Worm (Caenorhabditis elegans): Measurements from ENCODE around the gene grl-1.

DNA sequence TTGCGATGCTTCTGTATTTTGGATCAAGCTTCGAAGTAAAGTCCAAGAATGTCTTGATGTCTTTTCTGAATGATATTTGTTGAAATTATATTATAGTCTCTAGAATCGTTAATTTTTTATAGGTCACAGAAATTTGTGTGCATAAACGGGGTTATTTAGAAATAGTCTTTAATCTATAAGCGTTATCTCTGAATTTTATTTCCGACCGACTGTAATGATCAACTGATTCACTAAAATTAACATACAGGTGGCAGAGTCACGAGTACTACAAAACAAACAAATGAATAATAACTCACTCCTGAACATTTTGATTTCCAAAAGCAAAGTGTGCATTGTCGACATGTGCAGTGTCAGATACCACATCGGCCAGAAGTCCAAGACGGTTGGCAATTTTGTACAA lies 21.9 kb downstream of the grl-1 start:
- no peak for TF ChIP-seq unc-62 (GFP tag; optimal IDR thresholded peaks at IDR 0.05)
- TF ChIP-seq hlh-1 (tag; optimal IDR thresholded peaks at IDR 0.05): no peak
- TF ChIP-seq blmp-1 (tag; optimal IDR thresholded peaks at IDR 0.05): no peak
- no peak for TF ChIP-seq sem-2 (GFP tag; optimal IDR thresholded peaks at IDR 0.05)
- no peak for TF ChIP-seq M03D4.4 (tag; optimal IDR thresholded peaks at IDR 0.05)
- no peak for TF ChIP-seq nhr-76 (tag; optimal IDR thresholded peaks at IDR 0.05)
